Worm (Caenorhabditis elegans) whole organism, young adult: ENCODE data around the gene zfp-1.
A peak's percentile ranks its signal among the peaks of the same experiment; 100 is the strongest.

ENCODE experiments used
- B0019.2 ChIP-seq: fragments of 200-800 bp; sonication (Bioruptor generic); conservative IDR thresholded peaks from 2 replicates; pipeline ENCODE4 v1.3.6; 2022; ENCODE audit warnings: missing genetic modification reagents, missing genetic modification characterization, missing compliant biosample characterization
- D2030.7 ChIP-seq: fragments of 200-800 bp; sonication (Bioruptor generic); IDR thresholded peaks from 2 replicates; pipeline ENCODE4 v1.3.6; 2022; ENCODE audit warnings: missing genetic modification reagents, missing genetic modification characterization, missing compliant biosample characterization
- F23B12.7 ChIP-seq: sonication (generic microtip); optimal IDR thresholded peaks from 2 replicates; lab custom pipeline; 2017; ENCODE audit warnings: missing genetic modification characterization, mild to moderate bottlenecking, missing compliant biosample characterization, antibody characterized with exemption, moderate library complexity; ENCODE audit not compliant: insufficient read depth
- F33H1.4 ChIP-seq: fragments of 200-800 bp; sonication (Bioruptor generic); IDR thresholded peaks from 2 replicates; pipeline ENCODE4 v1.3.6; 2022; ENCODE audit warnings: missing genetic modification reagents, missing genetic modification characterization, missing compliant biosample characterization
- F37B4.10 ChIP-seq: fragments of 200-800 bp; sonication (Bioruptor generic); IDR thresholded peaks from 2 replicates; pipeline ENCODE4 v1.3.6; 2022; ENCODE audit warnings: missing genetic modification characterization, missing compliant biosample characterization
- F49E8.2 ChIP-seq: sonication (generic microtip); optimal IDR thresholded peaks from 3 replicates; lab custom pipeline; 2017; ENCODE audit warnings: missing genetic modification characterization, mild to moderate bottlenecking, missing compliant biosample characterization, antibody characterized with exemption, moderate library complexity; ENCODE audit not compliant: insufficient read depth
- F57A8.1 ChIP-seq: fragments of 200-800 bp; sonication (Bioruptor generic); optimal IDR thresholded peaks from 2 replicates; lab custom pipeline; 2018; ENCODE audit warnings: mild to moderate bottlenecking, missing genetic modification characterization, moderate library complexity, missing compliant biosample characterization
- F57C9.4 ChIP-seq: sonication (generic microtip); optimal IDR thresholded peaks from 2 replicates; lab custom pipeline; 2017; ENCODE audit warnings: mild to moderate bottlenecking, missing genetic modification characterization, missing compliant biosample characterization
- Y67H2A.10 ChIP-seq: fragments of 200-800 bp; sonication (Bioruptor generic); conservative IDR thresholded peaks from 2 replicates; pipeline ENCODE4 v1.3.6; 2022; ENCODE audit warnings: missing genetic modification reagents, missing genetic modification characterization, missing compliant biosample characterization
- Y95B8A.8 ChIP-seq: fragments of 200-800 bp; sonication (Bioruptor generic); IDR thresholded peaks from 2 replicates; pipeline ENCODE4 v1.3.6; 2022; ENCODE audit warnings: missing genetic modification reagents, missing genetic modification characterization, missing compliant biosample characterization
- ZK185.1 ChIP-seq: sonication (generic microtip); optimal IDR thresholded peaks from 2 replicates; lab custom pipeline; 2016; ENCODE audit warnings: mild to moderate bottlenecking, missing genetic modification characterization, missing compliant biosample characterization; ENCODE audit not compliant: poor library complexity, severe bottlenecking
- akir-1 ChIP-seq: fragments of 200-800 bp; sonication (Bioruptor generic); optimal IDR thresholded peaks from 2 replicates; lab custom pipeline; 2018; ENCODE audit warnings: mild to moderate bottlenecking, missing genetic modification characterization, moderate library complexity, missing compliant biosample characterization
- aptf-3 ChIP-seq: fragments of 200-800 bp; sonication (Bioruptor generic); IDR thresholded peaks from 2 replicates; pipeline ENCODE4 v1.3.6; 2022; ENCODE audit warnings: missing genetic modification characterization, missing compliant biosample characterization
- attf-3 ChIP-seq: fragments of 200-800 bp; sonication (Bioruptor generic); conservative IDR thresholded peaks from 2 replicates; pipeline ENCODE4 v1.3.6; 2022; ENCODE audit warnings: missing genetic modification reagents, missing genetic modification characterization, missing compliant biosample characterization
- attf-5 ChIP-seq: fragments of 200-800 bp; sonication (Bioruptor generic); optimal IDR thresholded peaks from 2 replicates; lab custom pipeline; 2018; ENCODE audit warnings: mild to moderate bottlenecking, missing genetic modification characterization, missing compliant biosample characterization
- attf-6 ChIP-seq: fragments of 200-800 bp; sonication (Bioruptor generic); IDR thresholded peaks from 2 replicates; pipeline ENCODE4 v1.3.6; 2022; ENCODE audit warnings: missing genetic modification reagents, missing genetic modification characterization, missing compliant biosample characterization
- ceh-91 ChIP-seq: fragments of 200-800 bp; sonication (Bioruptor generic); IDR thresholded peaks from 2 replicates; pipeline ENCODE4 v1.3.6; 2022; ENCODE audit warnings: missing genetic modification reagents, missing genetic modification characterization, missing compliant biosample characterization
- die-1 ChIP-seq: sonication (generic microtip); optimal IDR thresholded peaks from 2 replicates; lab custom pipeline; 2016; ENCODE audit warnings: missing genotype, mild to moderate bottlenecking, missing genetic modification characterization, missing compliant biosample characterization
- dox-1 ChIP-seq: fragments of 200-800 bp; sonication (Bioruptor generic); IDR thresholded peaks from 2 replicates; pipeline ENCODE4 v1.3.6; 2022; ENCODE audit warnings: missing genetic modification reagents, missing genetic modification characterization, missing compliant biosample characterization
- ets-4 ChIP-seq: fragments of 200-800 bp; sonication (Bioruptor generic); optimal IDR thresholded peaks from 2 replicates; lab custom pipeline; 2018; ENCODE audit warnings: mild to moderate bottlenecking, missing genetic modification characterization, missing compliant biosample characterization
- hlh-12 ChIP-seq: sonication (generic microtip); optimal IDR thresholded peaks from 2 replicates; lab custom pipeline; 2016; ENCODE audit warnings: missing genetic modification characterization, missing compliant biosample characterization
- hlh-26 ChIP-seq: fragments of 200-800 bp; sonication (Bioruptor generic); conservative IDR thresholded peaks from 2 replicates; pipeline ENCODE4 v1.3.6; 2022; ENCODE audit warnings: missing genetic modification reagents, missing genetic modification characterization, missing compliant biosample characterization
- hmg-1.2 ChIP-seq: fragments of 200-800 bp; sonication (Bioruptor generic); IDR thresholded peaks from 2 replicates; pipeline ENCODE4 v1.3.6; 2022; ENCODE audit warnings: missing genetic modification reagents, missing genetic modification characterization, missing compliant biosample characterization
- let-607 ChIP-seq, 2 experiments: fragments of 200-800 bp in 1 of 2; sonication (Bioruptor generic) in 1 of 2; sonication (generic microtip) in 1 of 2; optimal IDR thresholded peaks; 2 replicates each; lab custom pipeline; 2016 to 2018; ENCODE audit warnings: mild to moderate bottlenecking in 2 of 2, missing compliant biosample characterization in 2 of 2, missing genetic modification characterization in 2 of 2, moderate library complexity in 2 of 2, missing genotype in 1 of 2
- lin-40 ChIP-seq: sonication (generic microtip); optimal IDR thresholded peaks from 2 replicates; lab custom pipeline; 2016; ENCODE audit warnings: missing genetic modification characterization, mild to moderate bottlenecking, missing compliant biosample characterization, missing genotype, missing genetic modification reagents
- madf-6 ChIP-seq: fragments of 200-800 bp; sonication (Bioruptor generic); IDR thresholded peaks from 2 replicates; pipeline ENCODE4 v1.3.6; 2022; ENCODE audit warnings: missing genetic modification reagents, missing genetic modification characterization, missing compliant biosample characterization
- mcd-1 ChIP-seq: fragments of 200-800 bp; sonication (Bioruptor generic); IDR thresholded peaks from 2 replicates; pipeline ENCODE4 v1.3.6; 2022; ENCODE audit warnings: missing genetic modification reagents, missing genetic modification characterization, missing compliant biosample characterization
- nfyb-1 ChIP-seq: fragments of 200-800 bp; sonication (Bioruptor generic); IDR thresholded peaks from 2 replicates; pipeline ENCODE4 v1.3.6; 2022; ENCODE audit warnings: missing genetic modification reagents, missing genetic modification characterization, missing compliant biosample characterization
- nhr-80 ChIP-seq: sonication (generic microtip); optimal IDR thresholded peaks from 2 replicates; lab custom pipeline; 2016; ENCODE audit warnings: missing genetic modification characterization, missing compliant biosample characterization
- pbrm-1 ChIP-seq: fragments of 200-800 bp; sonication (Bioruptor generic); IDR thresholded peaks from 2 replicates; pipeline ENCODE4 v1.3.6; 2022; ENCODE audit warnings: missing genetic modification reagents, missing genetic modification characterization, missing compliant biosample characterization
- rec-8 ChIP-seq, 2 experiments: sonication (generic microtip); optimal IDR thresholded peaks; 2 replicates each; lab custom pipeline; 2016; ENCODE audit warnings: mild to moderate bottlenecking in 2 of 2, missing genetic modification characterization in 2 of 2, missing genetic modification reagents in 2 of 2, missing genotype in 2 of 2, missing biosample characterization in 1 of 2, missing compliant biosample characterization in 1 of 2, moderate library complexity in 1 of 2
- repo-1 ChIP-seq: sonication (generic microtip); optimal IDR thresholded peaks from 2 replicates; lab custom pipeline; 2017; ENCODE audit warnings: mild to moderate bottlenecking, missing genetic modification characterization, missing compliant biosample characterization
- rpc-1 ChIP-seq, 2 experiments: fragments of 150-350 bp in 1 of 2; sonication (generic microtip) in 1 of 2; optimal IDR thresholded peaks; 2 replicates each; lab custom pipeline; 2014 to 2018; ENCODE audit warnings: missing biosample characterization in 1 of 2, missing genetic modification characterization in 1 of 2, missing genetic modification reagents in 1 of 2, missing genotype in 1 of 2
- snpc-1.1 ChIP-seq: sonication (generic microtip); optimal IDR thresholded peaks from 2 replicates; lab custom pipeline; 2017; ENCODE audit warnings: missing genetic modification characterization, mild to moderate bottlenecking, missing compliant biosample characterization, antibody characterized with exemption, moderate library complexity, missing genotype, missing genetic modification reagents; ENCODE audit not compliant: insufficient read depth
- snpc-1.3 ChIP-seq: sonication (generic microtip); optimal IDR thresholded peaks from 2 replicates; lab custom pipeline; 2017; ENCODE audit warnings: missing genetic modification characterization, mild to moderate bottlenecking, missing compliant biosample characterization, antibody characterized with exemption, moderate library complexity, missing genotype, missing genetic modification reagents; ENCODE audit not compliant: insufficient read depth
- snpc-3.4 ChIP-seq: sonication (generic microtip); optimal IDR thresholded peaks from 2 replicates; lab custom pipeline; 2017; ENCODE audit warnings: missing genetic modification characterization, mild to moderate bottlenecking, missing compliant biosample characterization, antibody characterized with exemption, moderate library complexity, missing genotype, missing genetic modification reagents
- snpc-4 ChIP-seq, 5 experiments: fragments of 150-350 bp in 1 of 5; sonication (generic microtip) in 4 of 5; optimal IDR thresholded peaks; 2 replicates each; lab custom pipeline; 2014 to 2018; ENCODE audit warnings: missing genetic modification characterization in 5 of 5, missing biosample characterization in 3 of 5, antibody characterized with exemption in 2 of 5, mild to moderate bottlenecking in 2 of 5, missing compliant biosample characterization in 2 of 5, missing genotype in 2 of 5, moderate library complexity in 2 of 5, missing genetic modification reagents in 1 of 5
- sptf-2 ChIP-seq: fragments of 200-800 bp; sonication (Bioruptor generic); optimal IDR thresholded peaks from 2 replicates; lab custom pipeline; 2018; ENCODE audit warnings: mild to moderate bottlenecking, missing genetic modification characterization, missing compliant biosample characterization
- unc-130 ChIP-seq: sonication (generic microtip); optimal IDR thresholded peaks from 2 replicates; lab custom pipeline; 2016; ENCODE audit warnings: missing genetic modification reagents, missing genetic modification characterization, missing compliant biosample characterization
- ztf-18 ChIP-seq: sonication (generic microtip); optimal IDR thresholded peaks from 2 replicates; lab custom pipeline; 2016; ENCODE audit warnings: missing genotype, mild to moderate bottlenecking, missing genetic modification characterization, missing compliant biosample characterization
- ztf-26 ChIP-seq: sonication (generic microtip); optimal IDR thresholded peaks from 2 replicates; lab custom pipeline; 2017; ENCODE audit warnings: missing genetic modification characterization, missing compliant biosample characterization

Gene zfp-1

ce11 chrIII:8767292-8767829 is 24.0 kb upstream of the zfp-1 start, which contains the start of gene mig-22:
mig-22 (minus strand) TSS chrIII:8767342.
- no peak for TF ChIP-seq attf-6
- no peak for TF ChIP-seq F37B4.10 (GFP tag; lab: Robert Waterston, UW)
- no peak for TF ChIP-seq pbrm-1 (GFP tag; lab: Robert Waterston, UW)
- TF ChIP-seq Y67H2A.10 (GFP tag; lab: Robert Waterston, UW) = no peak
- TF ChIP-seq aptf-3 (GFP tag; lab: Robert Waterston, UW) = no peak
- TF ChIP-seq dox-1 (GFP tag; lab: Robert Waterston, UW) = no peak
- TF ChIP-seq rec-8 (tag; optimal IDR thresholded peaks at IDR 0.05; lab: Kevin White, UChicago) = no peak
- TF ChIP-seq hmg-1.2 (GFP tag; lab: Robert Waterston, UW) = peak; percentile 70; the same call in 1 of the 2 replicates

- TF ChIP-seq ztf-18 (tag; lab: Kevin White, UChicago) (peak; percentile 61), hlh-12 (tag; lab: Kevin White, UChicago) (no peak), hlh-26 (GFP tag; lab: Robert Waterston, UW) (no peak), D2030.7 (GFP tag; lab: Robert Waterston, UW) (0 out of 2 replicates have a peak, but pooled peaks have one; percentile 17), pbrm-1 (GFP tag; lab: Robert Waterston, UW) (peak; percentile 29; the same call in 1 of the 2 replicates), snpc-3.4 (tag; lab: Kevin White, UChicago) (peak; percentile 44), snpc-1.1 (tag; lab: Kevin White, UChicago) (peak; percentile 11), F57C9.4 (tag; lab: Kevin White, UChicago) (no peak), nfyb-1 (GFP tag; lab: Robert Waterston, UW) (peak; percentile 51; the same call in 1 of the 2 replicates), Y95B8A.8 (GFP tag; lab: Robert Waterston, UW) (no peak), ceh-91 (GFP tag; lab: Robert Waterston, UW) (no peak), dox-1 (GFP tag; lab: Robert Waterston, UW) (peak; percentile 61), let-607 (tag; optimal IDR thresholded peaks at IDR 0.05; lab: Kevin White, UChicago) (peak in 1 of 2 experiments; percentile 13), sptf-2 (GFP tag; lab: Kevin White, UChicago) (no peak), rpc-1 (optimal IDR thresholded peaks at IDR 0.05; lab: Kevin White, UChicago) (peak; percentile 41), rpc-1 (tag; optimal IDR thresholded peaks at IDR 0.05; lab: Kevin White, UChicago) (no peak), ZK185.1 (peak; percentile 16), repo-1 (no peak), F33H1.4 (GFP tag; lab: Robert Waterston, UW) (peak; percentile 56), snpc-4 (GFP tag; optimal IDR thresholded peaks at IDR 0.05; lab: Kevin White, UChicago) (peak; percentile 3), snpc-4 (tag; optimal IDR thresholded peaks at IDR 0.05; lab: Kevin White, UChicago) (peak in 2 of 4 experiments; percentile 33 to 53), akir-1 (no peak), mcd-1 (GFP tag; lab: Robert Waterston, UW) (peak; percentile 54), B0019.2 (GFP tag; lab: Robert Waterston, UW) (no peak), attf-3 (GFP tag; lab: Robert Waterston, UW) (0 out of 2 replicates have a peak, but pooled peaks have one; percentile 23), lin-40 (tag; lab: Kevin White, UChicago) (peak; percentile 29), F23B12.7 (tag; lab: Kevin White, UChicago) (peak; percentile 36), die-1 (tag; lab: Kevin White, UChicago) (no peak), hmg-1.2 (GFP tag; lab: Robert Waterston, UW) (peak; percentile 35; the same call in 1 of the 2 replicates), attf-5 (GFP tag; lab: Kevin White, UChicago) (peak; percentile 37), madf-6 (GFP tag; lab: Robert Waterston, UW) (peak; percentile 60; the same call in 1 of the 2 replicates), ztf-26 (tag; lab: Kevin White, UChicago) (no peak), nhr-80 (tag; lab: Kevin White, UChicago) (peak; percentile 27), F57A8.1 (no peak), snpc-1.3 (peak; percentile 84), unc-130 (peak; percentile 8), ets-4 (no peak), F49E8.2 (tag; lab: Kevin White, UChicago) (peak; percentile 9)
Observed at ce11 chrIII:8767889-8768361, 23.4 kb upstream of the zfp-1 start, which contains the start of gene mtss-1. mtss-1 (plus strand) TSS chrIII:8768311.
